Fruit fly (Drosophila melanogaster) whole organism, prepupa: Measurements from ENCODE around the gene toy.
A peak's percentile ranks its signal among the peaks of the same experiment; 100 is the strongest.

Source experiments
- CG10631 ChIP-seq: fragments of 200-800 bp; sonication (Bioruptor generic); optimal IDR thresholded peaks from 2 replicates; lab custom pipeline; 2016; ENCODE audit warnings: missing biosample characterization, missing genetic modification characterization
- CG11902 ChIP-seq: fragments of 200-800 bp; sonication (Bioruptor generic); optimal IDR thresholded peaks from 3 replicates; lab custom pipeline; 2016; ENCODE audit warnings: missing biosample characterization, missing genetic modification characterization
- CG1621 ChIP-seq: fragments of 200-800 bp; sonication (Bioruptor generic); optimal IDR thresholded peaks from 3 replicates; lab custom pipeline; 2018; ENCODE audit warnings: missing biosample characterization, mild to moderate bottlenecking, missing genetic modification characterization
- CG16779 ChIP-seq: fragments of 200-800 bp; sonication (Bioruptor generic); optimal IDR thresholded peaks from 3 replicates; lab custom pipeline; 2017; ENCODE audit warnings: missing biosample characterization, mild to moderate bottlenecking, missing genetic modification characterization
- CG31627 ChIP-seq: fragments of 200-800 bp; sonication (Bioruptor generic); optimal IDR thresholded peaks from 3 replicates; lab custom pipeline; 2016; ENCODE audit warnings: missing biosample characterization, missing genetic modification characterization
- CG34406 ChIP-seq: fragments of 200-800 bp; sonication (Bioruptor generic); optimal IDR thresholded peaks from 3 replicates; lab custom pipeline; 2016; ENCODE audit warnings: missing biosample characterization, missing genetic modification characterization
- CG4318 ChIP-seq: fragments of 200-800 bp; sonication (Bioruptor generic); optimal IDR thresholded peaks from 3 replicates; lab custom pipeline; 2017; ENCODE audit warnings: missing biosample characterization, mild to moderate bottlenecking, missing genetic modification characterization
- CG6276 ChIP-seq: fragments of 200-800 bp; sonication (Bioruptor generic); optimal IDR thresholded peaks from 2 replicates; lab custom pipeline; 2017; ENCODE audit warnings: missing biosample characterization, mild to moderate bottlenecking, missing genetic modification characterization
- CG6854 ChIP-seq: fragments of 200-800 bp; sonication (Bioruptor generic); optimal IDR thresholded peaks from 2 replicates; lab custom pipeline; 2017; ENCODE audit warnings: missing biosample characterization, mild to moderate bottlenecking, missing genetic modification characterization
- CG7368 ChIP-seq: fragments of 200-800 bp; sonication (Bioruptor generic); optimal IDR thresholded peaks from 3 replicates; lab custom pipeline; 2016; ENCODE audit warnings: missing biosample characterization, missing genetic modification characterization
- CG8319 ChIP-seq: fragments of 200-800 bp; sonication (Bioruptor generic); optimal IDR thresholded peaks from 3 replicates; lab custom pipeline; 2016; ENCODE audit warnings: missing biosample characterization, missing genetic modification characterization
- CG9139 ChIP-seq: fragments of 200-800 bp; sonication (Bioruptor generic); optimal IDR thresholded peaks from 3 replicates; lab custom pipeline; 2017; ENCODE audit warnings: missing biosample characterization, mild to moderate bottlenecking, missing genetic modification characterization
- Eip75B ChIP-seq: fragments of 200-800 bp; sonication (Bioruptor generic); optimal IDR thresholded peaks from 3 replicates; lab custom pipeline; 2016; ENCODE audit warnings: missing biosample characterization, missing genetic modification characterization
- Eip78C ChIP-seq: fragments of 200-800 bp; sonication (Bioruptor generic); peaks from one replicate; lab custom pipeline; 2016; ENCODE audit warnings: missing biosample characterization, missing genetic modification characterization
- Eip93F ChIP-seq: fragments of 200-800 bp; sonication (Bioruptor generic); optimal IDR thresholded peaks from 2 replicates; lab custom pipeline; 2016; ENCODE audit warnings: missing biosample characterization, mild to moderate bottlenecking, missing genetic modification characterization
- Ets21C ChIP-seq: fragments of 200-800 bp; sonication (Bioruptor generic); optimal IDR thresholded peaks from 3 replicates; lab custom pipeline; 2016; ENCODE audit warnings: missing biosample characterization, missing genetic modification characterization
- Ets96B ChIP-seq: fragments of 200-800 bp; optimal IDR thresholded peaks from 2 replicates; lab custom pipeline; 2019; ENCODE audit warnings: missing biosample characterization, mild to moderate bottlenecking, missing genetic modification characterization, moderate library complexity
- Gug ChIP-seq: fragments of 200-800 bp; sonication (Bioruptor generic); IDR thresholded peaks from 2 replicates; pipeline ENCODE4 v1.3.6; 2022; ENCODE audit warnings: missing biosample characterization, missing genetic modification characterization
- Hr38 ChIP-seq: sonication (Bioruptor generic); optimal IDR thresholded peaks from 2 replicates; lab custom pipeline; 2016; ENCODE audit warnings: missing biosample characterization, missing genetic modification characterization
- Hr39 ChIP-seq: fragments of 200-800 bp; sonication (Bioruptor generic); optimal IDR thresholded peaks from 2 replicates; lab custom pipeline; 2016; ENCODE audit warnings: missing biosample characterization, missing genetic modification characterization
- Met ChIP-seq: fragments of 200-800 bp; sonication (Bioruptor generic); optimal IDR thresholded peaks from 3 replicates; lab custom pipeline; 2016; ENCODE audit warnings: missing biosample characterization, missing genetic modification characterization
- OdsH ChIP-seq: fragments of 200-800 bp; sonication (Bioruptor generic); optimal IDR thresholded peaks from 3 replicates; lab custom pipeline; 2016; ENCODE audit warnings: missing biosample characterization, missing genetic modification characterization
- Sox102F ChIP-seq: fragments of 200-800 bp; sonication (Bioruptor generic); optimal IDR thresholded peaks from 2 replicates; lab custom pipeline; 2016; ENCODE audit warnings: missing biosample characterization, mild to moderate bottlenecking, missing genetic modification characterization
- Sox14 ChIP-seq: fragments of 200-800 bp; sonication (Bioruptor generic); optimal IDR thresholded peaks from 3 replicates; lab custom pipeline; 2016; ENCODE audit warnings: missing biosample characterization, missing genetic modification characterization
- achi ChIP-seq: fragments of 200-800 bp; sonication (Bioruptor generic); optimal IDR thresholded peaks from 3 replicates; lab custom pipeline; 2016; ENCODE audit warnings: missing biosample characterization, missing genetic modification characterization
- cyc ChIP-seq: fragments of 200-800 bp; sonication (Bioruptor generic); optimal IDR thresholded peaks from 3 replicates; lab custom pipeline; 2016; ENCODE audit warnings: missing biosample characterization, missing genetic modification characterization
- dsx ChIP-seq: fragments of 200-800 bp; optimal IDR thresholded peaks from 3 replicates; lab custom pipeline; 2019; ENCODE audit warnings: missing biosample characterization, mild to moderate bottlenecking, missing genetic modification characterization, moderate library complexity; ENCODE audit not compliant: poor library complexity, severe bottlenecking
- esn ChIP-seq: fragments of 200-800 bp; sonication (Bioruptor generic); optimal IDR thresholded peaks from 2 replicates; lab custom pipeline; 2016; ENCODE audit warnings: missing biosample characterization, mild to moderate bottlenecking, missing genetic modification characterization, moderate library complexity
- lz ChIP-seq: fragments of 200-800 bp; sonication (Bioruptor generic); optimal IDR thresholded peaks from 3 replicates; lab custom pipeline; 2016; ENCODE audit warnings: missing biosample characterization, missing genetic modification characterization
- pdm3 ChIP-seq: fragments of 200-800 bp; sonication (Bioruptor generic); optimal IDR thresholded peaks from 3 replicates; lab custom pipeline; 2016; ENCODE audit warnings: missing biosample characterization, missing genetic modification characterization
- salr ChIP-seq, 2 experiments: fragments of 200-800 bp; sonication (Bioruptor generic); optimal IDR thresholded peaks; 3 replicates each; lab custom pipeline; 2016 to 2018; ENCODE audit warnings: missing biosample characterization in 2 of 2, missing genetic modification characterization in 2 of 2, mild to moderate bottlenecking in 1 of 2
- spab ChIP-seq: fragments of 200-800 bp; sonication (Bioruptor generic); optimal IDR thresholded peaks from 2 replicates; lab custom pipeline; 2017; ENCODE audit warnings: missing biosample characterization, mild to moderate bottlenecking, missing genetic modification characterization, missing genetic modification reagents
- ss ChIP-seq, 2 experiments: fragments of 200-800 bp; sonication (Bioruptor generic); optimal IDR thresholded peaks; 2 replicates in 1 of 2; 3 replicates in 1 of 2; lab custom pipeline; 2017 to 2018; ENCODE audit warnings: mild to moderate bottlenecking in 2 of 2, missing biosample characterization in 2 of 2, missing genetic modification characterization in 2 of 2, moderate library complexity in 1 of 2
- vri ChIP-seq: fragments of 200-800 bp; sonication (Bioruptor generic); optimal IDR thresholded peaks from 3 replicates; lab custom pipeline; 2016; ENCODE audit warnings: missing biosample characterization, mild to moderate bottlenecking, missing genetic modification characterization

Gene toy

dm6 chr4:1029198-1029795, 39.8 kb downstream of the toy start, which contains the start of gene Mpv17 (continued):
- TF ChIP-seq Eip93F (GFP tag; lab: Kevin White, UChicago) (peak; percentile 13), Ets96B (tag; lab: Kevin White, UChicago) (no peak), CG1621 (tag; lab: Kevin White, UChicago) (no peak), Sox102F (no peak), dsx (GFP tag; lab: Kevin White, UChicago) (no peak), OdsH (GFP tag; lab: Kevin White, UChicago) (peak; percentile 12), Gug (GFP tag; lab: Robert Waterston, UW) (no peak), vri (GFP tag; lab: Kevin White, UChicago) (peak; percentile 35), CG4318 (GFP tag; lab: Kevin White, UChicago) (no peak), spab (GFP tag; lab: Kevin White, UChicago) (no peak), CG7368 (GFP tag; lab: Kevin White, UChicago) (no peak), CG8319 (GFP tag; lab: Kevin White, UChicago) (no peak), ss (GFP tag; optimal IDR thresholded peaks at IDR 0.05; lab: Kevin White, UChicago) (no peak), CG34406 (GFP tag; lab: Kevin White, UChicago) (no peak), Eip75B (GFP tag; lab: Kevin White, UChicago) (no peak), Ets21C (no peak), Hr39 (peak; percentile 14), CG6276 (GFP tag; lab: Kevin White, UChicago) (no peak), Met (GFP tag; lab: Kevin White, UChicago) (peak; percentile 38), Hr38 (GFP tag; lab: Kevin White, UChicago) (no peak), Sox14 (GFP tag; lab: Kevin White, UChicago) (no peak), CG6854 (GFP tag; lab: Kevin White, UChicago) (no peak), salr (GFP tag; optimal IDR thresholded peaks at IDR 0.05; lab: Kevin White, UChicago) (no peak), Eip78C (GFP tag; lab: Kevin White, UChicago) (peak; percentile 62)
- TF ChIP-seq, all 60 proteins: peak for 15

dm6 chr4:1030692-1031110, 41.2 kb downstream of the toy start:
- no peak for TF ChIP-seq vri (GFP tag; lab: Kevin White, UChicago)
- TF ChIP-seq Hr39, result peak; percentile 26
- TF ChIP-seq CG8319 (GFP tag; lab: Kevin White, UChicago), result peak; percentile 12
- no peak for TF ChIP-seq CG11902 (GFP tag; lab: Kevin White, UChicago)
- TF ChIP-seq cyc (GFP tag; lab: Kevin White, UChicago), result peak; percentile 0
- peak; percentile 15 for TF ChIP-seq esn
- TF ChIP-seq CG31627 (GFP tag; lab: Kevin White, UChicago), result peak; percentile 36
- peak; percentile 18 for TF ChIP-seq lz (GFP tag; lab: Kevin White, UChicago)
- peak; percentile 2 for TF ChIP-seq CG10631 (GFP tag; lab: Kevin White, UChicago)
- no peak for TF ChIP-seq CG34406 (GFP tag; lab: Kevin White, UChicago)
- TF ChIP-seq Ets96B (tag; lab: Kevin White, UChicago), result peak; percentile 4
- TF ChIP-seq pdm3 (GFP tag; lab: Kevin White, UChicago), result peak; percentile 21
- TF ChIP-seq CG9139, result no peak
- TF ChIP-seq CG16779 (tag; lab: Kevin White, UChicago), result no peak
- TF ChIP-seq Hr38 (GFP tag; lab: Kevin White, UChicago), result no peak
- TF ChIP-seq Eip78C (GFP tag; lab: Kevin White, UChicago), result peak; percentile 38
- no peak for TF ChIP-seq achi (GFP tag; lab: Kevin White, UChicago)

dm6 chr4:1031137-1031536, 41.6 kb downstream of the toy start, which contains the start of gene ATPsynbeta:
ATPsynbeta (plus strand) TSS chr4:1031484.
- TF ChIP-seq Eip78C (GFP tag; lab: Kevin White, UChicago) (peak; percentile 55), CG6854 (GFP tag; lab: Kevin White, UChicago) (no peak)
